Fruit fly (Drosophila melanogaster): ENCODE data around the gene CG14273.

DNA sequence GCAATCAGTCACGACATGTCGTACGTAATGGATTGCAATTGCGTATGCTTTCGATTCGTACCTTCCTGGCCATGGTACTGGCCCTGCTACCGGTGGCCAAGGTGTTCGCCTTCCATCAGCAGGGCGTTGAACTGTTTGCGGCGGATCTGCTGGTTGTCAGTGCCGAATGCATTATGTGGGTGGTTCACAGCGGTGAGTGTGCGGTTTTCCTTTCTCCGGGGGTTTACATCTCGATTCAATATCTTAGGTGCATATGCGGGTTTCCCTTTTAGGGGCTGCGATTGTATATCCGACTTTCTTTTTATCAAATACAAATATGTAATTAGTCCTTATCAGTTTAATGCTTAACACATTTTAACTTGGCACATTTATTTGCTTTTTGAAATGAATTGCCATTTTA lies 30.8 kb upstream of the CG14273 start:
- no peak for TF ChIP-seq CG8478 (optimal IDR thresholded peaks at IDR 0.05)
- no peak for TF ChIP-seq CTCF (optimal IDR thresholded peaks at IDR 0.05)

Data from S2 (cell line).